Fruit fly (Drosophila melanogaster) whole organism, embryonic: ENCODE data around the gene CG13314.

Source experiments
- CG1024 ChIP-seq: fragments of 200-800 bp; sonication (Bioruptor generic); IDR thresholded peaks from 2 replicates; pipeline ENCODE4 v1.3.6; 2022; ENCODE audit warnings: missing biosample characterization, missing genetic modification characterization
- CG12104 ChIP-seq: fragments of 200-800 bp; sonication (Bioruptor generic); optimal IDR thresholded peaks from 3 replicates; lab custom pipeline; 2016; ENCODE audit warnings: missing biosample characterization, missing genetic modification characterization
- CG12219 ChIP-seq: fragments of 200-800 bp; sonication (Bioruptor generic); optimal IDR thresholded peaks from 3 replicates; lab custom pipeline; 2018; ENCODE audit warnings: missing biosample characterization, mild to moderate bottlenecking, missing genetic modification characterization
- CG12769 ChIP-seq: fragments of 200-800 bp; sonication (Bioruptor generic); optimal IDR thresholded peaks from 2 replicates; lab custom pipeline; 2019; ENCODE audit warnings: missing biosample characterization, mild to moderate bottlenecking, missing genetic modification characterization, moderate library complexity
- CG13424 ChIP-seq: fragments of 200-800 bp; sonication (Bioruptor generic); optimal IDR thresholded peaks from 2 replicates; lab custom pipeline; 2019; ENCODE audit warnings: missing biosample characterization, mild to moderate bottlenecking, missing genetic modification characterization, moderate library complexity
- CG14050 ChIP-seq: fragments of 200-800 bp; sonication (Bioruptor generic); IDR thresholded peaks from 3 replicates; pipeline ENCODE4 v1.3.6; 2022; ENCODE audit warnings: missing biosample characterization, missing genetic modification characterization
- CG16815 ChIP-seq: fragments of 200-800 bp; sonication (Bioruptor generic); optimal IDR thresholded peaks from 3 replicates; lab custom pipeline; 2017; ENCODE audit warnings: missing biosample characterization, mild to moderate bottlenecking, missing genetic modification characterization
- CG17568 ChIP-seq: fragments of 200-800 bp; sonication (Bioruptor generic); optimal IDR thresholded peaks from 2 replicates; lab custom pipeline; 2018; ENCODE audit warnings: missing biosample characterization, mild to moderate bottlenecking, missing genetic modification characterization, moderate library complexity
- CG17612 ChIP-seq: fragments of 200-800 bp; sonication (Bioruptor generic); IDR thresholded peaks from 2 replicates; pipeline ENCODE4 v1.3.6; 2022; ENCODE audit warnings: missing biosample characterization, missing genetic modification characterization
- CG18011 ChIP-seq: fragments of 200-800 bp; sonication (Bioruptor generic); optimal IDR thresholded peaks from 2 replicates; lab custom pipeline; 2017; ENCODE audit warnings: missing biosample characterization, missing genetic modification characterization, mild to moderate bottlenecking, moderate library complexity, missing genotype
- CG2875 ChIP-seq: fragments of 200-800 bp; sonication (Bioruptor generic); optimal IDR thresholded peaks from 2 replicates; lab custom pipeline; 2017; ENCODE audit warnings: missing biosample characterization, mild to moderate bottlenecking, missing genetic modification characterization, missing genetic modification reagents
- CG34224 ChIP-seq: fragments of 200-800 bp; sonication (Bioruptor generic); IDR thresholded peaks from 3 replicates; pipeline ENCODE4 v1.3.6; 2022; ENCODE audit warnings: missing biosample characterization, missing genetic modification characterization; ENCODE audit not compliant: partially characterized antibody
- CG3726 ChIP-seq: fragments of 200-800 bp; sonication (Bioruptor generic); IDR thresholded peaks from 3 replicates; pipeline ENCODE4, ENCODE4 v1.3.6; 2022; ENCODE audit warnings: missing biosample characterization, missing genetic modification characterization
- CG4617 ChIP-seq: fragments of 200-800 bp; sonication (Bioruptor generic); optimal IDR thresholded peaks from 3 replicates; lab custom pipeline; 2016; ENCODE audit warnings: missing biosample characterization, missing genetic modification characterization, borderline replicate concordance
- CG7357 ChIP-seq: fragments of 200-800 bp; sonication (Bioruptor generic); IDR thresholded peaks from 3 replicates; pipeline ENCODE4 v1.3.6; 2022; ENCODE audit warnings: missing biosample characterization, missing genetic modification characterization
- CG7372 ChIP-seq: fragments of 200-800 bp; sonication (Bioruptor generic); IDR thresholded peaks from 2 replicates; pipeline ENCODE4 v1.3.6; 2022; ENCODE audit warnings: missing biosample characterization, missing genetic modification characterization
- CG7963 ChIP-seq: fragments of 200-800 bp; sonication (Bioruptor generic); IDR thresholded peaks from 3 replicates; pipeline ENCODE4 v1.3.6; 2022; ENCODE audit warnings: missing biosample characterization, missing genetic modification characterization; ENCODE audit not compliant: partially characterized antibody
- Dfd ChIP-seq, 2 experiments: fragments of >200 bp; optimal IDR thresholded peaks; 2 replicates each; lab custom pipeline; 2017; ENCODE audit warnings: missing biosample characterization in 2 of 2, missing genetic modification characterization in 2 of 2
- Dll ChIP-seq: fragments of 200-800 bp; sonication (Bioruptor generic); IDR thresholded peaks from 4 replicates; pipeline ENCODE4 v1.3.6; 2022; ENCODE audit warnings: missing biosample characterization, missing genetic modification characterization; ENCODE audit not compliant: partially characterized antibody
- Drgx ChIP-seq: fragments of 200-800 bp; sonication (Bioruptor generic); IDR thresholded peaks from 2 replicates; pipeline ENCODE4 v1.3.6; 2022; ENCODE audit warnings: missing biosample characterization, missing genetic modification characterization
- Gug ChIP-seq: fragments of 200-800 bp; sonication (Bioruptor generic); IDR thresholded peaks from 4 replicates; pipeline ENCODE4 v1.3.6; 2022; ENCODE audit warnings: missing biosample characterization, missing genetic modification characterization
- MTF-1 ChIP-seq: fragments of 200-800 bp; sonication (Bioruptor generic); optimal IDR thresholded peaks from 2 replicates; lab custom pipeline; 2018; ENCODE audit warnings: missing biosample characterization, mild to moderate bottlenecking, missing genetic modification characterization, borderline replicate concordance
- Mad ChIP-seq: fragments of 200-800 bp; sonication (Bioruptor generic); optimal IDR thresholded peaks from 2 replicates; lab custom pipeline; 2016; ENCODE audit warnings: missing biosample characterization, missing genetic modification characterization
- Max ChIP-seq: fragments of 200-800 bp; sonication (Bioruptor generic); optimal IDR thresholded peaks from 2 replicates; lab custom pipeline; 2016; ENCODE audit warnings: missing biosample characterization, mild to moderate bottlenecking, missing genetic modification characterization
- Mrtf ChIP-seq: fragments of 200-800 bp; sonication (Bioruptor generic); IDR thresholded peaks from 3 replicates; pipeline ENCODE4 v1.3.6; 2022; ENCODE audit warnings: missing biosample characterization, missing genetic modification characterization
- NfI ChIP-seq: fragments of 200-800 bp; sonication (Bioruptor generic); optimal IDR thresholded peaks from 3 replicates; lab custom pipeline; 2018; ENCODE audit warnings: missing biosample characterization, mild to moderate bottlenecking, missing genetic modification characterization, moderate library complexity
- Oli ChIP-seq: fragments of 200-800 bp; sonication (Bioruptor generic); optimal IDR thresholded peaks from 2 replicates; lab custom pipeline; 2018; ENCODE audit warnings: missing biosample characterization, mild to moderate bottlenecking, missing genetic modification characterization, moderate library complexity
- Pdp1 ChIP-seq, 2 experiments: fragments of 200-800 bp; sonication (Bioruptor generic); optimal IDR thresholded peaks; 3 replicates each; lab custom pipeline; 2016; ENCODE audit warnings: missing biosample characterization in 2 of 2, missing genetic modification characterization in 2 of 2, mild to moderate bottlenecking in 1 of 2, moderate library complexity in 1 of 2
- Ssrp ChIP-seq: fragments of 200-800 bp; sonication (Bioruptor generic); optimal IDR thresholded peaks from 2 replicates; lab custom pipeline; 2018; ENCODE audit warnings: missing biosample characterization, mild to moderate bottlenecking, missing genetic modification characterization, moderate library complexity
- Tbp ChIP-seq: fragments of >200 bp; optimal IDR thresholded peaks from 2 replicates; lab custom pipeline; 2018; ENCODE audit warnings: missing biosample characterization, missing genetic modification characterization
- ap ChIP-seq: fragments of 200-800 bp; sonication (Bioruptor generic); IDR thresholded peaks from 2 replicates; pipeline ENCODE4 v1.3.6; 2022; ENCODE audit warnings: missing biosample characterization, missing genetic modification characterization
- ase ChIP-seq: fragments of 200-800 bp; sonication (Bioruptor generic); IDR thresholded peaks from 3 replicates; pipeline ENCODE4 v1.3.6; 2022; ENCODE audit warnings: missing biosample characterization, missing genetic modification characterization
- bigmax ChIP-seq: fragments of 200-800 bp; sonication (Bioruptor generic); optimal IDR thresholded peaks from 2 replicates; lab custom pipeline; 2018; ENCODE audit warnings: missing biosample characterization, mild to moderate bottlenecking, missing genetic modification characterization
- corto ChIP-seq: fragments of 200-800 bp; sonication (Bioruptor generic); optimal IDR thresholded peaks from 2 replicates; lab custom pipeline; 2016; ENCODE audit warnings: missing biosample characterization, mild to moderate bottlenecking, missing genetic modification characterization, moderate library complexity
- dan ChIP-seq: fragments of 200-800 bp; sonication (Bioruptor generic); IDR thresholded peaks from 2 replicates; pipeline ENCODE4 v1.3.6; 2022; ENCODE audit warnings: missing biosample characterization, missing genetic modification characterization
- fu2 ChIP-seq: fragments of 200-800 bp; sonication (Bioruptor generic); optimal IDR thresholded peaks from 2 replicates; lab custom pipeline; 2016; ENCODE audit warnings: missing biosample characterization, missing genetic modification characterization
- gcm2 ChIP-seq: fragments of 200-800 bp; sonication (Bioruptor generic); optimal IDR thresholded peaks from 2 replicates; lab custom pipeline; 2016; ENCODE audit warnings: missing biosample characterization, missing genetic modification characterization
- lilli ChIP-seq: fragments of 200-800 bp; sonication (Bioruptor generic); optimal IDR thresholded peaks from 3 replicates; lab custom pipeline; 2016; ENCODE audit warnings: missing biosample characterization, missing genetic modification characterization
- mld ChIP-seq: fragments of 200-800 bp; sonication (Bioruptor generic); IDR thresholded peaks from 3 replicates; pipeline ENCODE4 v1.3.6; 2022; ENCODE audit warnings: missing biosample characterization, missing genetic modification characterization; ENCODE audit not compliant: partially characterized antibody
- oc ChIP-seq: fragments of 200-800 bp; sonication (Bioruptor generic); optimal IDR thresholded peaks from 2 replicates; lab custom pipeline; 2018; ENCODE audit warnings: missing biosample characterization, mild to moderate bottlenecking, missing genetic modification characterization, moderate library complexity
- onecut ChIP-seq: fragments of 200-800 bp; sonication (Bioruptor generic); IDR thresholded peaks from 2 replicates; pipeline ENCODE4 v1.3.6; 2022; ENCODE audit warnings: missing biosample characterization, missing genetic modification characterization
- repo ChIP-seq: fragments of 200-800 bp; sonication (Bioruptor generic); optimal IDR thresholded peaks from 2 replicates; lab custom pipeline; 2016; ENCODE audit warnings: missing biosample characterization, missing genetic modification characterization
- sc ChIP-seq, 3 experiments: fragments of >200 bp in 2 of 3; fragments of 200-800 bp in 1 of 3; sonication (Bioruptor generic) in 1 of 3; optimal IDR thresholded peaks; 2 replicates in 2 of 3; 3 replicates in 1 of 3; lab custom pipeline; 2017; ENCODE audit warnings: mild to moderate bottlenecking in 1 of 3, missing biosample characterization in 1 of 3, missing genetic modification characterization in 1 of 3, missing genetic modification reagents in 1 of 3
- scrt ChIP-seq: fragments of 200-800 bp; sonication (Bioruptor generic); optimal IDR thresholded peaks from 2 replicates; lab custom pipeline; 2018; ENCODE audit warnings: missing biosample characterization, mild to moderate bottlenecking, missing genetic modification characterization, moderate library complexity
- sr ChIP-seq: fragments of 200-800 bp; sonication (Bioruptor generic); IDR thresholded peaks from 3 replicates; pipeline ENCODE4 v1.3.6; 2022; ENCODE audit warnings: missing biosample characterization, missing genetic modification characterization
- tgo ChIP-seq: fragments of 200-800 bp; sonication (Bioruptor generic); IDR thresholded peaks from 3 replicates; pipeline ENCODE4 v1.3.6; 2022; ENCODE audit warnings: missing biosample characterization, missing genetic modification characterization
- vvl ChIP-seq: fragments of 200-800 bp; sonication (Bioruptor generic); IDR thresholded peaks from 2 replicates; pipeline ENCODE4 v1.3.6; 2022; ENCODE audit warnings: missing biosample characterization, missing genetic modification characterization

The CG13314 gene

dm6 chr3L:8974478-8975477 lies 6.8 kb upstream of the CG13314 start, which contains the start of the genes pix and Srp68 (continued):
- TF ChIP-seq corto (GFP tag; lab: Kevin White, UChicago) (no peak), Gug (GFP tag; lab: Robert Waterston, UW) (no peak), lilli (GFP tag; lab: Kevin White, UChicago) (peak; percentile 75), Mad (GFP tag; lab: Kevin White, UChicago) (peak; percentile 15), onecut (GFP tag; lab: Robert Waterston, UW) (0 out of 2 replicates have a peak, but pooled peaks have one; percentile 17), ap (GFP tag; lab: Robert Waterston, UW) (no peak), NfI (GFP tag; lab: Kevin White, UChicago) (peak; percentile 68), Dfd (GFP tag; optimal IDR thresholded peaks at IDR 0.05; lab: Kevin White, UChicago) (no peak), CG7357 (no peak), oc (tag; lab: Kevin White, UChicago) (no peak), sr (no peak), CG17568 (no peak), CG7372 (peak; percentile 54; the same call in 1 of the 2 replicates), ase (GFP tag; lab: Robert Waterston, UW) (no peak), CG34224 (GFP tag; lab: Robert Waterston, UW) (peak; percentile 80), Drgx (GFP tag; lab: Robert Waterston, UW) (no peak), Pdp1 (GFP tag; optimal IDR thresholded peaks at IDR 0.05; lab: Kevin White, UChicago) (peak; percentile 46 to 68), CG12769 (no peak), fu2 (GFP tag; lab: Kevin White, UChicago) (peak; percentile 36), gcm2 (GFP tag; lab: Kevin White, UChicago) (no peak), CG16815 (peak; percentile 47), CG4617 (GFP tag; lab: Kevin White, UChicago) (peak; percentile 67), mld (GFP tag; lab: Robert Waterston, UW) (peak; percentile 54; the same call in 1 of the 3 replicates), CG18011 (GFP tag; lab: Kevin White, UChicago) (peak; percentile 36), MTF-1 (GFP tag; lab: Kevin White, UChicago) (no peak), Ssrp (tag; lab: Kevin White, UChicago) (peak; percentile 34), Oli (tag; lab: Kevin White, UChicago) (no peak), CG13424 (tag; lab: Kevin White, UChicago) (peak; percentile 75), Max (peak; percentile 70), CG12104 (GFP tag; lab: Kevin White, UChicago) (peak; percentile 58), CG2875 (GFP tag; lab: Kevin White, UChicago) (no peak), Dll (peak; percentile 92), CG14050 (no peak), sc (optimal IDR thresholded peaks at IDR 0.05; lab: Kevin White, UChicago) (no peak), sc (GFP tag; optimal IDR thresholded peaks at IDR 0.05; lab: Kevin White, UChicago) (no peak), CG12219 (no peak), repo (GFP tag; lab: Kevin White, UChicago) (no peak), CG3726 (GFP tag; lab: Robert Waterston, UW) (no peak), CG17612 (GFP tag; lab: Robert Waterston, UW) (no peak), dan (GFP tag; lab: Robert Waterston, UW) (no peak), vvl (no peak), scrt (peak; percentile 48), Mrtf (GFP tag; lab: Robert Waterston, UW) (no peak), CG7963 (GFP tag; lab: Robert Waterston, UW) (no peak), CG1024 (GFP tag; lab: Robert Waterston, UW) (no peak), tgo (GFP tag; lab: Robert Waterston, UW) (peak; percentile 44; the same call in 1 of the 3 replicates), Tbp (GFP tag; lab: Kevin White, UChicago) (no peak), bigmax (GFP tag; lab: Kevin White, UChicago) (peak; percentile 97)
